Worm (Caenorhabditis elegans) whole organism, L1 larva: ENCODE measurements around the gene C02D5.4.

Experiments
- C04F5.9 ChIP-seq: sonication (generic microtip); optimal IDR thresholded peaks from 2 replicates; lab custom pipeline; 2016; ENCODE audit warnings: missing genetic modification characterization, missing compliant biosample characterization
- C16A3.4 ChIP-seq: fragments of 150-350 bp; optimal IDR thresholded peaks from 2 replicates; lab custom pipeline; 2014; ENCODE audit warnings: missing biosample characterization, missing genetic modification characterization
- Y116A8C.19 ChIP-seq: sonication (generic microtip); optimal IDR thresholded peaks from 2 replicates; lab custom pipeline; 2016; ENCODE audit warnings: missing compliant biosample characterization, missing genetic modification characterization, borderline replicate concordance
- aha-1 ChIP-seq: fragments of 150-350 bp; optimal IDR thresholded peaks from 2 replicates; lab custom pipeline; 2014; ENCODE audit warnings: missing biosample characterization, missing genetic modification characterization
- ama-1 ChIP-seq: fragments of 150-350 bp; optimal IDR thresholded peaks from 2 replicates; lab custom pipeline; 2014
- blmp-1 ChIP-seq: fragments of 150-350 bp; optimal IDR thresholded peaks from 2 replicates; lab custom pipeline; 2014; ENCODE audit warnings: missing biosample characterization, missing genetic modification characterization
- ceh-8 ChIP-seq: fragments of 200-800 bp; sonication (Bioruptor generic); optimal IDR thresholded peaks from 2 replicates; lab custom pipeline; 2018; ENCODE audit warnings: mild to moderate bottlenecking, missing genetic modification characterization, moderate library complexity, missing compliant biosample characterization
- ceh-88 ChIP-seq: fragments of 200-800 bp; sonication (Bioruptor generic); IDR thresholded peaks from 2 replicates; pipeline ENCODE4 v1.3.6; 2022; ENCODE audit warnings: missing genetic modification characterization, missing compliant biosample characterization
- ceh-90 ChIP-seq: sonication (generic microtip); optimal IDR thresholded peaks from 2 replicates; lab custom pipeline; 2016; ENCODE audit warnings: missing genetic modification characterization, missing compliant biosample characterization
- ces-1 ChIP-seq: fragments of 150-350 bp; optimal IDR thresholded peaks from 2 replicates; lab custom pipeline; 2014; ENCODE audit warnings: missing biosample characterization, missing genetic modification reagents, missing genetic modification characterization
- dsc-1 ChIP-seq: sonication (generic microtip); optimal IDR thresholded peaks from 2 replicates; lab custom pipeline; 2016; ENCODE audit warnings: mild to moderate bottlenecking, missing genetic modification characterization, missing compliant biosample characterization
- efl-1 ChIP-seq, 4 experiments: fragments of 150-350 bp; optimal IDR thresholded peaks in 3 of 4; peaks in 1 of 4; 1 replicate in 1 of 4; 2 replicates in 3 of 4; lab custom pipeline; 2014; ENCODE audit warnings: missing biosample characterization in 2 of 4, missing genetic modification characterization in 2 of 4, missing genetic modification reagents in 2 of 4
- efl-3 ChIP-seq: fragments of 200-800 bp; sonication (Bioruptor generic); optimal IDR thresholded peaks from 2 replicates; lab custom pipeline; 2018; ENCODE audit warnings: mild to moderate bottlenecking, missing genetic modification characterization, missing compliant biosample characterization
- egl-13 ChIP-seq: sonication (generic microtip); optimal IDR thresholded peaks from 2 replicates; lab custom pipeline; 2016; ENCODE audit warnings: missing genotype, missing genetic modification reagents, missing genetic modification characterization, missing compliant biosample characterization
- elt-2 ChIP-seq: sonication (generic microtip); optimal IDR thresholded peaks from 2 replicates; lab custom pipeline; 2016; ENCODE audit warnings: missing genetic modification characterization, mild to moderate bottlenecking, inconsistent platforms, missing compliant biosample characterization, missing genetic modification reagents
- elt-3 ChIP-seq, 6 experiments: fragments of 150-350 bp in 1 of 6; sonication (generic microtip); optimal IDR thresholded peaks; 2 replicates each; lab custom pipeline; 2017 to 2018; ENCODE audit warnings: missing biosample characterization in 6 of 6, missing genetic modification characterization in 6 of 6, inconsistent platforms in 1 of 6
- fkh-10 ChIP-seq: sonication (generic microtip); optimal IDR thresholded peaks from 2 replicates; lab custom pipeline; 2017; ENCODE audit warnings: missing biosample characterization, missing genetic modification reagents, missing genetic modification characterization
- fos-1 ChIP-seq: fragments of 150-350 bp; optimal IDR thresholded peaks from 2 replicates; lab custom pipeline; 2014; ENCODE audit warnings: missing biosample characterization, missing genetic modification characterization
- grh-1 ChIP-seq: fragments of 200-800 bp; sonication (Bioruptor generic); IDR thresholded peaks from 2 replicates; pipeline ENCODE4 v1.3.6; 2022; ENCODE audit warnings: missing genetic modification reagents, missing genetic modification characterization, missing compliant biosample characterization
- isw-1 ChIP-seq: fragments of 200-800 bp; sonication (Bioruptor generic); IDR thresholded peaks from 2 replicates; pipeline ENCODE4 v1.3.6; 2022; ENCODE audit warnings: missing genetic modification characterization, missing compliant biosample characterization
- lin-13 ChIP-seq: fragments of 150-350 bp; optimal IDR thresholded peaks from 2 replicates; lab custom pipeline; 2014; ENCODE audit warnings: missing biosample characterization, missing genetic modification reagents, missing genetic modification characterization
- lin-15B ChIP-seq: fragments of 150-350 bp; sonication (generic microtip); optimal IDR thresholded peaks from 3 replicates; lab custom pipeline; 2014; ENCODE audit warnings: missing biosample characterization, missing genetic modification characterization
- lir-3 ChIP-seq: sonication (generic microtip); optimal IDR thresholded peaks from 2 replicates; lab custom pipeline; 2016; ENCODE audit warnings: mild to moderate bottlenecking, missing genetic modification characterization, moderate library complexity, missing compliant biosample characterization; ENCODE audit not compliant: poor library complexity
- lsy-2 ChIP-seq, 2 experiments: fragments of 150-350 bp; optimal IDR thresholded peaks; 2 replicates each; lab custom pipeline; 2014; ENCODE audit warnings: missing biosample characterization in 2 of 2, missing genetic modification characterization in 2 of 2
- mab-9 ChIP-seq: fragments of 200-800 bp; sonication (Bioruptor generic); IDR thresholded peaks from 2 replicates; pipeline ENCODE4 v1.3.6; 2022; ENCODE audit warnings: missing genetic modification reagents, missing genetic modification characterization, missing compliant biosample characterization
- mef-2 ChIP-seq: fragments of 150-350 bp; optimal IDR thresholded peaks from 2 replicates; lab custom pipeline; 2014; ENCODE audit warnings: missing biosample characterization, missing genetic modification characterization
- mep-1 ChIP-seq: fragments of 150-350 bp; optimal IDR thresholded peaks from 2 replicates; lab custom pipeline; 2014; ENCODE audit warnings: missing biosample characterization, missing genetic modification characterization
- nhr-11 ChIP-seq: fragments of 150-350 bp; optimal IDR thresholded peaks from 2 replicates; lab custom pipeline; 2014; ENCODE audit warnings: missing biosample characterization, missing genetic modification characterization
- nhr-19 ChIP-seq: fragments of 200-800 bp; sonication (Bioruptor generic); conservative IDR thresholded peaks from 2 replicates; pipeline ENCODE4 v1.3.6; 2022; ENCODE audit warnings: missing genetic modification characterization, missing compliant biosample characterization
- nhr-28 ChIP-seq: fragments of 150-350 bp; optimal IDR thresholded peaks from 2 replicates; lab custom pipeline; 2014; ENCODE audit warnings: missing biosample characterization, missing genetic modification characterization
- nhr-71 ChIP-seq: sonication (generic microtip); optimal IDR thresholded peaks from 2 replicates; lab custom pipeline; 2016; ENCODE audit warnings: mild to moderate bottlenecking, missing genetic modification characterization, moderate library complexity, missing compliant biosample characterization
- nhr-77 ChIP-seq: fragments of 150-350 bp; optimal IDR thresholded peaks from 2 replicates; lab custom pipeline; 2014; ENCODE audit warnings: missing biosample characterization, missing genetic modification characterization
- nhr-84 ChIP-seq: sonication (generic microtip); optimal IDR thresholded peaks from 2 replicates; lab custom pipeline; 2017; ENCODE audit warnings: missing biosample characterization, missing genetic modification characterization
- nhr-85 ChIP-seq: sonication (generic microtip); peaks from one replicate; lab custom pipeline; 2016; ENCODE audit warnings: missing genetic modification characterization, inconsistent platforms, missing compliant biosample characterization
- nhr-90 ChIP-seq: sonication (generic microtip); optimal IDR thresholded peaks from 2 replicates; lab custom pipeline; 2016; ENCODE audit warnings: mild to moderate bottlenecking, missing genetic modification characterization, missing compliant biosample characterization; ENCODE audit not compliant: poor library complexity
- pag-3 ChIP-seq: sonication (generic microtip); optimal IDR thresholded peaks from 2 replicates; lab custom pipeline; 2017; ENCODE audit warnings: missing genetic modification characterization, mild to moderate bottlenecking, missing compliant biosample characterization, antibody characterized with exemption, borderline replicate concordance; ENCODE audit not compliant: insufficient read depth
- skn-1 ChIP-seq: fragments of 150-350 bp; optimal IDR thresholded peaks from 2 replicates; lab custom pipeline; 2014; ENCODE audit warnings: missing biosample characterization, missing genetic modification characterization
- sox-4 ChIP-seq: sonication (generic microtip); optimal IDR thresholded peaks from 2 replicates; lab custom pipeline; 2016; ENCODE audit warnings: missing genetic modification characterization, missing compliant biosample characterization
- sptf-1 ChIP-seq: fragments of 150-350 bp; optimal IDR thresholded peaks from 2 replicates; lab custom pipeline; 2014; ENCODE audit warnings: missing biosample characterization, missing genetic modification characterization
- swsn-7 ChIP-seq: sonication (generic microtip); optimal IDR thresholded peaks from 2 replicates; lab custom pipeline; 2016; ENCODE audit warnings: missing genetic modification characterization, missing compliant biosample characterization
- tbx-2 ChIP-seq: sonication (generic microtip); optimal IDR thresholded peaks from 2 replicates; lab custom pipeline; 2016; ENCODE audit warnings: missing genetic modification characterization, missing compliant biosample characterization
- unc-130 ChIP-seq: fragments of 150-350 bp; optimal IDR thresholded peaks from 2 replicates; lab custom pipeline; 2017; ENCODE audit warnings: missing biosample characterization, missing genetic modification characterization, inconsistent platforms
- unc-98 ChIP-seq: fragments of 200-800 bp; sonication (Bioruptor generic); IDR thresholded peaks from 2 replicates; pipeline ENCODE4 v1.3.6; 2022; ENCODE audit warnings: missing genetic modification characterization, missing compliant biosample characterization
- vab-15 ChIP-seq: sonication (generic microtip); optimal IDR thresholded peaks from 2 replicates; lab custom pipeline; 2017; ENCODE audit warnings: missing genotype, mild to moderate bottlenecking, missing genetic modification characterization, missing compliant biosample characterization
- zag-1 ChIP-seq: fragments of 150-350 bp; optimal IDR thresholded peaks from 2 replicates; lab custom pipeline; 2014; ENCODE audit warnings: missing biosample characterization, missing genetic modification characterization
- zip-4 ChIP-seq: fragments of 200-800 bp; sonication (Bioruptor generic); optimal IDR thresholded peaks from 2 replicates; lab custom pipeline; 2018; ENCODE audit warnings: mild to moderate bottlenecking, missing genetic modification characterization, moderate library complexity, missing compliant biosample characterization
- ztf-11 ChIP-seq, 2 experiments: sonication (generic microtip); optimal IDR thresholded peaks; 2 replicates each; lab custom pipeline; 2016 to 2017; ENCODE audit warnings: missing genetic modification characterization in 2 of 2, missing biosample characterization in 1 of 2, missing compliant biosample characterization in 1 of 2

C02D5.4 gene

ce11 chrIII:8521654-8522392 is 30.1 kb upstream of the C02D5.4 start:
- TF ChIP-seq Y116A8C.19, result no peak
- TF ChIP-seq sptf-1 (tag; lab: Kevin White, UChicago), result no peak
- TF ChIP-seq blmp-1 (tag; lab: Kevin White, UChicago), result no peak
- no peak for TF ChIP-seq aha-1 (tag; lab: Kevin White, UChicago)
- no peak for TF ChIP-seq fos-1 (tag; lab: Kevin White, UChicago)
- TF ChIP-seq ztf-11 (tag; optimal IDR thresholded peaks at IDR 0.05; lab: Kevin White, UChicago), result no peak
- no peak for TF ChIP-seq efl-3
- no peak for TF ChIP-seq lsy-2 (tag; optimal IDR thresholded peaks at IDR 0.05; lab: Kevin White, UChicago)
- no peak for TF ChIP-seq zag-1 (tag; lab: Kevin White, UChicago)
- TF ChIP-seq zip-4 (GFP tag; lab: Kevin White, UChicago), result no peak
- TF ChIP-seq tbx-2 (tag; lab: Kevin White, UChicago), result no peak
- no peak for TF ChIP-seq elt-3 (tag; optimal IDR thresholded peaks at IDR 0.05; lab: Kevin White, UChicago)
- no peak for TF ChIP-seq dsc-1 (tag; lab: Kevin White, UChicago)
- no peak for TF ChIP-seq egl-13 (tag; lab: Kevin White, UChicago)
- TF ChIP-seq lin-15B, result no peak
- TF ChIP-seq ceh-90 (tag; lab: Kevin White, UChicago), result no peak
- no peak for TF ChIP-seq nhr-71 (tag; lab: Kevin White, UChicago)

- TF ChIP-seq efl-1 (optimal IDR thresholded peaks at IDR 0.05; lab: Kevin White, UChicago) (no peak), efl-1 (GFP tag; optimal IDR thresholded peaks at IDR 0.05 in 1 of 2; lab: Kevin White, UChicago) (no peak), grh-1 (GFP tag; lab: Robert Waterston, UW) (no peak), fos-1 (tag; lab: Kevin White, UChicago) (no peak)
Measured at ce11 chrIII:8524773-8525172, 27.2 kb upstream of the C02D5.4 start, which contains the start of gene idpp-15. Gene idpp-15, plus strand, starts transcription at chrIII:8525073.

ce11 chrIII:8529002-8529401 is 23.0 kb upstream of the C02D5.4 start:
- TF ChIP-seq unc-130 (tag; lab: Kevin White, UChicago), result no peak
- TF ChIP-seq lin-13, result no peak
- TF ChIP-seq ama-1 (lab: Kevin White, UChicago), result peak; percentile 64
- TF ChIP-seq C16A3.4 (tag; lab: Kevin White, UChicago), result no peak
- TF ChIP-seq elt-3 (tag; optimal IDR thresholded peaks at IDR 0.05; lab: Kevin White, UChicago), result no peak
- TF ChIP-seq isw-1 (GFP tag; lab: Robert Waterston, UW), result peak; percentile 83
- TF ChIP-seq elt-2 (tag; lab: Kevin White, UChicago), result peak; percentile 12
- peak; percentile 22 for TF ChIP-seq nhr-11 (tag; lab: Kevin White, UChicago)
- no peak for TF ChIP-seq mef-2 (tag; lab: Kevin White, UChicago)
- TF ChIP-seq ceh-88 (GFP tag; lab: Robert Waterston, UW), result no peak
- TF ChIP-seq nhr-71 (tag; lab: Kevin White, UChicago), result peak; percentile 87
- peak; percentile 67 for TF ChIP-seq ceh-8
- TF ChIP-seq nhr-77 (tag; lab: Kevin White, UChicago), result no peak
- peak; percentile 83 for TF ChIP-seq mep-1
- peak; percentile 74 for TF ChIP-seq nhr-90 (tag; lab: Kevin White, UChicago)
- TF ChIP-seq vab-15 (tag; lab: Kevin White, UChicago), result no peak
- peak; percentile 64 for TF ChIP-seq grh-1 (GFP tag; lab: Robert Waterston, UW)
- no peak for TF ChIP-seq zag-1 (tag; lab: Kevin White, UChicago)
- peak; percentile 89 for TF ChIP-seq ceh-90 (tag; lab: Kevin White, UChicago)
- TF ChIP-seq pag-3 (tag; lab: Kevin White, UChicago), result no peak
- TF ChIP-seq nhr-19 (GFP tag; lab: Robert Waterston, UW), result peak; percentile 56
- TF ChIP-seq sox-4 (tag; lab: Kevin White, UChicago), result peak; percentile 17
- TF ChIP-seq C04F5.9 (tag; lab: Kevin White, UChicago), result peak; percentile 49
- TF ChIP-seq zip-4 (GFP tag; lab: Kevin White, UChicago), result peak; percentile 100
- no peak for TF ChIP-seq ces-1 (GFP tag; lab: Kevin White, UChicago)
- TF ChIP-seq nhr-85 (tag; lab: Kevin White, UChicago), result peak; percentile 97
- TF ChIP-seq lsy-2 (tag; optimal IDR thresholded peaks at IDR 0.05; lab: Kevin White, UChicago), result peak; percentile 87
- TF ChIP-seq fkh-10 (GFP tag; lab: Kevin White, UChicago), result no peak
- no peak for TF ChIP-seq mab-9 (GFP tag; lab: Robert Waterston, UW)
- TF ChIP-seq nhr-28 (tag; lab: Kevin White, UChicago), result no peak
- peak; percentile 88 for TF ChIP-seq lir-3 (tag; lab: Kevin White, UChicago)
- TF ChIP-seq swsn-7 (tag; lab: Kevin White, UChicago), result peak; percentile 81
- no peak for TF ChIP-seq nhr-84
- peak; percentile 73 for TF ChIP-seq skn-1 (tag; lab: Kevin White, UChicago)
- no peak for TF ChIP-seq unc-98 (GFP tag; lab: Robert Waterston, UW)
